Worm (Caenorhabditis elegans) whole organism, L2 larva: ENCODE measurements around the gene C17E7.12.

Experiments used
- R02D3.7 ChIP-seq: fragments of 150-350 bp; optimal IDR thresholded peaks from 2 replicates; lab custom pipeline; 2014; ENCODE audit warnings: missing biosample characterization, missing genetic modification characterization
- Y55F3AM.14 ChIP-seq: fragments of 200-800 bp; sonication (Bioruptor generic); optimal IDR thresholded peaks from 2 replicates; lab custom pipeline; 2018; ENCODE audit warnings: mild to moderate bottlenecking, missing genetic modification characterization, missing compliant biosample characterization
- dmd-4 ChIP-seq: sonication (generic microtip); optimal IDR thresholded peaks from 2 replicates; lab custom pipeline; 2017; ENCODE audit warnings: missing biosample characterization, missing genetic modification characterization
- fos-1 ChIP-seq: fragments of 150-350 bp; optimal IDR thresholded peaks from 2 replicates; lab custom pipeline; 2014; ENCODE audit warnings: missing biosample characterization, missing genetic modification characterization
- lsy-2 ChIP-seq, 2 experiments: fragments of 150-350 bp in 1 of 2; sonication (generic microtip) in 1 of 2; optimal IDR thresholded peaks; 2 replicates each; lab custom pipeline; 2014 to 2017; ENCODE audit warnings: missing biosample characterization in 2 of 2, missing genetic modification characterization in 2 of 2
- nhr-11 ChIP-seq: fragments of 150-350 bp; optimal IDR thresholded peaks from 2 replicates; lab custom pipeline; 2014; ENCODE audit warnings: missing biosample characterization, missing genetic modification characterization
- nhr-237 ChIP-seq: fragments of 150-350 bp; optimal IDR thresholded peaks from 2 replicates; lab custom pipeline; 2014; ENCODE audit warnings: missing biosample characterization, missing genetic modification characterization
- nhr-77 ChIP-seq: fragments of 150-350 bp; optimal IDR thresholded peaks from 2 replicates; lab custom pipeline; 2014; ENCODE audit warnings: missing biosample characterization, missing genetic modification characterization
- snpc-4 ChIP-seq: fragments of 150-350 bp; optimal IDR thresholded peaks from 2 replicates; lab custom pipeline; 2014; ENCODE audit warnings: missing biosample characterization, missing genetic modification characterization
- ztf-11 ChIP-seq: sonication (generic microtip); optimal IDR thresholded peaks from 2 replicates; lab custom pipeline; 2017; ENCODE audit warnings: missing biosample characterization, missing genetic modification characterization

DNA sequence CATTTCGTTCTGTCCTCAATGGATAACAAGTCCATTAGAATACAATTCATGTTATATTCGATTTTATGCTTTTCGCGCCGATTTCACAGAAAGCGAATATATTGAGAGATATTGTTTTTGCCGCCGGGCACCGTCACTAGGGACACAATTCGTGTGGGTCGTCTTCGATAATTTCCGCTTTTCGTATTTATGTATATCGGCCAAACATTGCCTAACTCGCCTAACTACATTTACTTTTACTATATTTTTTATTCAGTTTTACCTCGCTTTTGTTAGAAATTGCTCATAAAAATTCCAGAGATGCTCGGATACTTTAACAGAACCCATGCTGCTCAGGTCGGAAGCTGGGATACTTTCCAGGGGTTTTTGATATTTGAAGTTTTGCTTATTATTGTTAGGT lies 2.8 kb upstream of the C17E7.12 start, which contains the start of gene sre-9:
- TF ChIP-seq nhr-77 (tag; lab: Kevin White, UChicago) (no peak), ztf-11 (no peak), dmd-4 (tag; lab: Kevin White, UChicago) (no peak), fos-1 (tag; lab: Kevin White, UChicago) (no peak), R02D3.7 (tag; lab: Kevin White, UChicago) (no peak), Y55F3AM.14 (GFP tag; lab: Kevin White, UChicago) (no peak), nhr-237 (tag; lab: Kevin White, UChicago) (no peak), nhr-11 (tag; lab: Kevin White, UChicago) (no peak), snpc-4 (tag; lab: Kevin White, UChicago) (no peak), lsy-2 (tag; optimal IDR thresholded peaks at IDR 0.05; lab: Kevin White, UChicago) (no peak)
